Fruit fly (Drosophila melanogaster) whole organism, embryonic: Measurements from ENCODE around the gene Cht5.

Experiments used
- Atf6 ChIP-seq: fragments of 200-800 bp; sonication (Bioruptor generic); IDR thresholded peaks from 2 replicates; pipeline ENCODE4 v1.3.6; 2022; ENCODE audit warnings: missing biosample characterization, missing genetic modification characterization
- BEAF-32 ChIP-seq: fragments of 200-800 bp; sonication (Bioruptor generic); optimal IDR thresholded peaks from 3 replicates; lab custom pipeline; 2017; ENCODE audit warnings: missing biosample characterization, missing genetic modification characterization, mild to moderate bottlenecking, moderate library complexity, missing genetic modification reagents
- CG10147 ChIP-seq: fragments of 200-800 bp; sonication (Bioruptor generic); optimal IDR thresholded peaks from 2 replicates; lab custom pipeline; 2019; ENCODE audit warnings: missing biosample characterization, mild to moderate bottlenecking, missing genetic modification characterization, moderate library complexity
- CG10366 ChIP-seq: fragments of 200-800 bp; sonication (Bioruptor generic); IDR thresholded peaks from 2 replicates; pipeline ENCODE4 v1.3.6; 2022; ENCODE audit warnings: missing biosample characterization, missing genetic modification characterization
- CG11723 ChIP-seq: fragments of 200-800 bp; sonication (Bioruptor generic); optimal IDR thresholded peaks from 2 replicates; lab custom pipeline; 2017; ENCODE audit warnings: missing biosample characterization, mild to moderate bottlenecking, missing genetic modification characterization
- CG12299 ChIP-seq: fragments of 200-800 bp; sonication (Bioruptor generic); optimal IDR thresholded peaks from 2 replicates; lab custom pipeline; 2018; ENCODE audit warnings: missing biosample characterization, mild to moderate bottlenecking, missing genetic modification characterization
- CG12659 ChIP-seq: fragments of 200-800 bp; sonication (Bioruptor generic); optimal IDR thresholded peaks from 3 replicates; lab custom pipeline; 2017; ENCODE audit warnings: mild to moderate bottlenecking, missing biosample characterization, missing genetic modification reagents, missing genetic modification characterization
- CG14667 ChIP-seq: fragments of 200-800 bp; sonication (Bioruptor generic); IDR thresholded peaks from 2 replicates; pipeline ENCODE4 v1.3.6; 2022; ENCODE audit warnings: missing biosample characterization, missing genetic modification characterization
- CG15011 ChIP-seq: fragments of 200-800 bp; sonication (Bioruptor generic); optimal IDR thresholded peaks from 3 replicates; lab custom pipeline; 2018; ENCODE audit warnings: missing biosample characterization, mild to moderate bottlenecking, missing genetic modification characterization
- CG15073 ChIP-seq: fragments of 200-800 bp; sonication (Bioruptor generic); optimal IDR thresholded peaks from 2 replicates; lab custom pipeline; 2016; ENCODE audit warnings: missing biosample characterization, missing genetic modification characterization
- CG17829 ChIP-seq: fragments of 200-800 bp; optimal IDR thresholded peaks from 2 replicates; lab custom pipeline; 2019; ENCODE audit warnings: missing biosample characterization, mild to moderate bottlenecking, missing genetic modification characterization, moderate library complexity
- CG1832 ChIP-seq: fragments of 200-800 bp; sonication (Bioruptor generic); optimal IDR thresholded peaks from 2 replicates; lab custom pipeline; 2017; ENCODE audit warnings: missing biosample characterization, mild to moderate bottlenecking, missing genetic modification characterization, inconsistent platforms
- CG31224 ChIP-seq: fragments of 200-800 bp; sonication (Bioruptor generic); IDR thresholded peaks from 2 replicates; pipeline ENCODE4 v1.3.6; 2022; ENCODE audit warnings: missing biosample characterization, missing genetic modification characterization
- CG34224 ChIP-seq: fragments of 200-800 bp; sonication (Bioruptor generic); IDR thresholded peaks from 3 replicates; pipeline ENCODE4 v1.3.6; 2022; ENCODE audit warnings: missing biosample characterization, missing genetic modification characterization; ENCODE audit not compliant: partially characterized antibody
- CG4404 ChIP-seq: fragments of 200-800 bp; sonication (Bioruptor generic); IDR thresholded peaks from 2 replicates; pipeline ENCODE4 v1.3.6; 2022; ENCODE audit warnings: missing biosample characterization, missing genetic modification characterization
- CG7928 ChIP-seq: fragments of 200-800 bp; sonication (Bioruptor generic); optimal IDR thresholded peaks from 2 replicates; lab custom pipeline; 2017; ENCODE audit warnings: missing biosample characterization, mild to moderate bottlenecking, missing genetic modification characterization
- CkIIα-i1 ChIP-seq: fragments of 200-800 bp; sonication (Bioruptor generic); IDR thresholded peaks from 2 replicates; pipeline ENCODE4 v1.3.6; 2022; ENCODE audit warnings: missing biosample characterization, missing genetic modification characterization
- CoRest ChIP-seq: fragments of 200-800 bp; sonication (Bioruptor generic); optimal IDR thresholded peaks from 3 replicates; lab custom pipeline; 2018; ENCODE audit warnings: missing biosample characterization, mild to moderate bottlenecking, missing genetic modification characterization, moderate library complexity
- Doc3 ChIP-seq: fragments of 200-800 bp; sonication (Bioruptor generic); IDR thresholded peaks from 3 replicates; pipeline ENCODE4 v1.3.6; 2022; ENCODE audit warnings: missing biosample characterization, missing genetic modification characterization; ENCODE audit not compliant: partially characterized antibody
- E2f1 ChIP-seq: fragments of 200-800 bp; sonication (Bioruptor generic); IDR thresholded peaks from 2 replicates; pipeline ENCODE4 v1.3.6; 2022; ENCODE audit warnings: missing biosample characterization, missing genetic modification characterization
- GATAe ChIP-seq: fragments of 200-800 bp; sonication (Bioruptor generic); conservative IDR thresholded peaks from 2 replicates; pipeline ENCODE4 v1.3.6; 2022; ENCODE audit warnings: missing biosample characterization, missing genetic modification characterization
- Hr51 ChIP-seq, 2 experiments: fragments of 200-800 bp; sonication (Bioruptor generic); optimal IDR thresholded peaks; 2 replicates in 1 of 2; 3 replicates in 1 of 2; lab custom pipeline; 2016 to 2018; ENCODE audit warnings: missing biosample characterization in 2 of 2, missing genetic modification characterization in 2 of 2, mild to moderate bottlenecking in 1 of 2, moderate library complexity in 1 of 2
- Kr ChIP-seq: fragments of 200-800 bp; sonication (Bioruptor generic); optimal IDR thresholded peaks from 2 replicates; lab custom pipeline; 2017; ENCODE audit warnings: missing biosample characterization, mild to moderate bottlenecking, missing genetic modification characterization
- Mad ChIP-seq: fragments of 200-800 bp; sonication (Bioruptor generic); optimal IDR thresholded peaks from 2 replicates; lab custom pipeline; 2016; ENCODE audit warnings: missing biosample characterization, missing genetic modification characterization
- NC2β ChIP-seq: fragments of 200-800 bp; sonication (Bioruptor generic); optimal IDR thresholded peaks from 2 replicates; lab custom pipeline; 2016; ENCODE audit warnings: missing biosample characterization, missing genetic modification characterization
- NfI ChIP-seq: fragments of 200-800 bp; sonication (Bioruptor generic); optimal IDR thresholded peaks from 3 replicates; lab custom pipeline; 2018; ENCODE audit warnings: missing biosample characterization, mild to moderate bottlenecking, missing genetic modification characterization, moderate library complexity
- Oaz ChIP-seq: fragments of 200-800 bp; sonication (Bioruptor generic); IDR thresholded peaks from 2 replicates; pipeline ENCODE4 v1.3.6; 2022; ENCODE audit warnings: missing biosample characterization, missing genetic modification characterization
- Ptx1 ChIP-seq: fragments of 200-800 bp; sonication (Bioruptor generic); IDR thresholded peaks from 2 replicates; pipeline ENCODE4 v1.3.6; 2022; ENCODE audit warnings: missing biosample characterization, missing genetic modification characterization
- Six4 ChIP-seq: fragments of 200-800 bp; sonication (Bioruptor generic); optimal IDR thresholded peaks from 2 replicates; lab custom pipeline; 2016; ENCODE audit warnings: missing biosample characterization, missing genetic modification characterization
- abd-A ChIP-seq: fragments of 200-800 bp; sonication (Bioruptor generic); optimal IDR thresholded peaks from 3 replicates; lab custom pipeline; 2019; ENCODE audit warnings: missing biosample characterization, mild to moderate bottlenecking, missing genetic modification characterization, moderate library complexity
- ato ChIP-seq: fragments of 200-800 bp; sonication (Bioruptor generic); IDR thresholded peaks from 2 replicates; pipeline ENCODE4 v1.3.6; 2022; ENCODE audit warnings: missing biosample characterization, missing genetic modification characterization; ENCODE audit not compliant: partially characterized antibody
- bowl ChIP-seq: fragments of 200-800 bp; sonication (Bioruptor generic); IDR thresholded peaks from 2 replicates; pipeline ENCODE4 v1.3.6; 2022; ENCODE audit warnings: missing biosample characterization, missing genetic modification characterization
- cato ChIP-seq: fragments of 200-800 bp; sonication (Bioruptor generic); optimal IDR thresholded peaks from 2 replicates; lab custom pipeline; 2016; ENCODE audit warnings: missing biosample characterization, missing genetic modification characterization, borderline replicate concordance
- chm ChIP-seq: fragments of 200-800 bp; sonication (Bioruptor generic); IDR thresholded peaks from 2 replicates; pipeline ENCODE4 v1.3.6; 2022; ENCODE audit warnings: missing biosample characterization, missing genetic modification characterization
- crp ChIP-seq, 2 experiments: fragments of 200-800 bp; sonication (Bioruptor generic); optimal IDR thresholded peaks; 2 replicates in 1 of 2; 3 replicates in 1 of 2; lab custom pipeline; 2017; ENCODE audit warnings: missing biosample characterization in 2 of 2, missing genetic modification characterization in 2 of 2, mild to moderate bottlenecking in 1 of 2, moderate library complexity in 1 of 2
- danr ChIP-seq: fragments of 200-800 bp; sonication (Bioruptor generic); IDR thresholded peaks from 2 replicates; pipeline ENCODE4 v1.3.6; 2022; ENCODE audit warnings: missing biosample characterization, missing genetic modification characterization
- disco-r ChIP-seq: fragments of 200-800 bp; sonication (Bioruptor generic); optimal IDR thresholded peaks from 2 replicates; lab custom pipeline; 2016; ENCODE audit warnings: missing biosample characterization, missing genetic modification characterization
- esg ChIP-seq: fragments of 200-800 bp; sonication (Bioruptor generic); conservative IDR thresholded peaks from 2 replicates; pipeline ENCODE4 v1.3.6; 2022; ENCODE audit warnings: missing biosample characterization, missing genetic modification characterization
- fd96Cb ChIP-seq: fragments of 200-800 bp; sonication (Bioruptor generic); optimal IDR thresholded peaks from 2 replicates; lab custom pipeline; 2018; ENCODE audit warnings: missing biosample characterization, mild to moderate bottlenecking, missing genetic modification characterization, moderate library complexity
- klu ChIP-seq: fragments of 200-800 bp; sonication (Bioruptor generic); IDR thresholded peaks from 2 replicates; pipeline ENCODE4 v1.3.6; 2022; ENCODE audit warnings: missing biosample characterization, missing genetic modification characterization
- kni ChIP-seq: fragments of 200-800 bp; sonication (Bioruptor generic); optimal IDR thresholded peaks from 3 replicates; lab custom pipeline; 2017; ENCODE audit warnings: mild to moderate bottlenecking, missing biosample characterization, missing genetic modification reagents, missing genetic modification characterization
- lmd ChIP-seq: fragments of 200-800 bp; sonication (Bioruptor generic); IDR thresholded peaks from 2 replicates; pipeline ENCODE4 v1.3.6; 2022; ENCODE audit warnings: missing biosample characterization, missing genetic modification characterization
- lola ChIP-seq, 3 experiments: fragments of >200 bp in 2 of 3; fragments of 200-800 bp in 1 of 3; sonication (Bioruptor generic) in 1 of 3; optimal IDR thresholded peaks; 2 replicates each; lab custom pipeline; 2017 to 2019; ENCODE audit warnings: missing biosample characterization in 3 of 3, missing genetic modification characterization in 3 of 3, mild to moderate bottlenecking in 1 of 3, moderate library complexity in 1 of 3
- odd ChIP-seq: fragments of 200-800 bp; sonication (Bioruptor generic); optimal IDR thresholded peaks from 2 replicates; lab custom pipeline; 2017; ENCODE audit warnings: missing biosample characterization, mild to moderate bottlenecking, missing genetic modification characterization
- ranshi ChIP-seq: fragments of 200-800 bp; sonication (Bioruptor generic); IDR thresholded peaks from 2 replicates; pipeline ENCODE4 v1.3.6; 2022; ENCODE audit warnings: missing biosample characterization, missing genetic modification characterization
- seq ChIP-seq: fragments of 200-800 bp; sonication (Bioruptor generic); IDR thresholded peaks from 2 replicates; pipeline ENCODE4 v1.3.6; 2022; ENCODE audit warnings: missing biosample characterization, missing genetic modification characterization
- sob ChIP-seq: fragments of 200-800 bp; sonication (Bioruptor generic); IDR thresholded peaks from 2 replicates; pipeline ENCODE4 v1.3.6; 2022; ENCODE audit warnings: missing biosample characterization, missing genetic modification characterization
- tgo ChIP-seq: fragments of 200-800 bp; sonication (Bioruptor generic); IDR thresholded peaks from 3 replicates; pipeline ENCODE4 v1.3.6; 2022; ENCODE audit warnings: missing biosample characterization, missing genetic modification characterization
- toy ChIP-seq: fragments of 200-800 bp; sonication (Bioruptor generic); IDR thresholded peaks from 2 replicates; pipeline ENCODE4 v1.3.6; 2022; ENCODE audit warnings: missing biosample characterization, missing genetic modification characterization
- ttk ChIP-seq: fragments of 200-800 bp; sonication (Bioruptor generic); IDR thresholded peaks from 2 replicates; pipeline ENCODE4 v2.1.2; 2022; ENCODE audit warnings: missing biosample characterization, missing genetic modification characterization
- yki ChIP-seq: fragments of >200 bp; optimal IDR thresholded peaks from 3 replicates; lab custom pipeline; 2018

Gene Cht5

DNA sequence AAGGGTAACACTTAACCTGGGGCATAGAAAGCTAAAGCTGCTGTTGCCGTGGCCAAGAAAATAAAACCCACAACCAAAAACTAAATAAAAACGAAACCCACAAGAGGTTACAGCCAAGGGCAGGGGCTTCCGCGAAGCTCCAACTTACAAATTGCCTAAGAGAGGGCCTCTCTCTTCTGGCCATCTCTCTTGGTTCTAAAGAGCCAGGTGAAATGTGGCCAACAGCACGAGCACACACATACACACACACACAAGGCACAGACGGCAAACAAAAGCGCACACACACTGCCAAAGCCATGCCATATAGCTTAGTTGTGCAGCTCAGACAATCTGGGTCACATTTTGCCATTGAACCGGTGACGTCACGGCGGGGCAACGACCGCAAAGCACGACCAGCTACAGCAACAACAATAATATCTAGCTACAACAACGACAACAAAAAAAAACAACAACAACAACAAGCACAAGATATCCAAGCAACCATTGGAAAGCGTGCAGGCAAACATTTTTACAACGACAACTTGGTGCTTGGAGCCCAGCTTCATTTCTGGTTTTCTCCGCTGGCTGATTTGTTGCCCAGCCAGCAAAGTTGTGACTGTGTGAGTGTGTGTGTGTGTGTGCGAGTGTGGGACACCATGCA, 29.4 kb downstream of the Cht5 start (continued):
- no peak for TF ChIP-seq BEAF-32 (GFP tag; lab: Kevin White, UChicago)
- no peak for TF ChIP-seq CG4404 (GFP tag; lab: Robert Waterston, UW)
- TF ChIP-seq abd-A (tag; lab: Kevin White, UChicago), result peak; percentile 54
- no peak for TF ChIP-seq fd96Cb
- no peak for TF ChIP-seq CG7928 (GFP tag; lab: Kevin White, UChicago)
- no peak for TF ChIP-seq GATAe (GFP tag; lab: Robert Waterston, UW)
- no peak for TF ChIP-seq E2f1
- TF ChIP-seq Mad, result no peak
- TF ChIP-seq CoRest, result no peak
- TF ChIP-seq CkIIα-i1 (GFP tag; lab: Robert Waterston, UW), result no peak
- TF ChIP-seq crp (GFP tag; optimal IDR thresholded peaks at IDR 0.05; lab: Kevin White, UChicago), result no peak
- TF ChIP-seq Oaz (GFP tag; lab: Robert Waterston, UW), result no peak
- no peak for TF ChIP-seq ttk (GFP tag; lab: Robert Waterston, UW)
- no peak for TF ChIP-seq disco-r (GFP tag; lab: Kevin White, UChicago)
- TF ChIP-seq CG17829, result no peak
- TF ChIP-seq CG14667 (GFP tag; lab: Robert Waterston, UW), result no peak
- TF ChIP-seq klu, result no peak
- TF ChIP-seq CG15011 (GFP tag; lab: Kevin White, UChicago), result no peak
- no peak for TF ChIP-seq Hr51 (GFP tag; optimal IDR thresholded peaks at IDR 0.05; lab: Kevin White, UChicago)
- peak; percentile 72 for TF ChIP-seq kni (GFP tag; lab: Kevin White, UChicago)
- TF ChIP-seq lmd, result no peak
- no peak for TF ChIP-seq ato (GFP tag; lab: Robert Waterston, UW)
- no peak for TF ChIP-seq ranshi (GFP tag; lab: Robert Waterston, UW)
- TF ChIP-seq lola (GFP tag; optimal IDR thresholded peaks at IDR 0.05; lab: Kevin White, UChicago), result no peak
- TF ChIP-seq bowl, result no peak
- no peak for TF ChIP-seq CG11723
- TF ChIP-seq NfI (GFP tag; lab: Kevin White, UChicago), result no peak
- TF ChIP-seq CG10147 (GFP tag; lab: Kevin White, UChicago), result no peak
- no peak for TF ChIP-seq cato (GFP tag; lab: Kevin White, UChicago)
- no peak for TF ChIP-seq odd (GFP tag; lab: Kevin White, UChicago)
- TF ChIP-seq Atf6 (GFP tag; lab: Robert Waterston, UW), result no peak
- no peak for TF ChIP-seq tgo (GFP tag; lab: Robert Waterston, UW)
- peak; percentile 55 for TF ChIP-seq CG31224 (GFP tag; lab: Robert Waterston, UW)
- TF ChIP-seq seq (GFP tag; lab: Robert Waterston, UW), result no peak
- no peak for TF ChIP-seq CG1832 (GFP tag; lab: Kevin White, UChicago)
- no peak for TF ChIP-seq CG15073 (GFP tag; lab: Kevin White, UChicago)
- TF ChIP-seq NC2β (GFP tag; lab: Kevin White, UChicago), result no peak
- TF ChIP-seq danr (GFP tag; lab: Robert Waterston, UW), result no peak
- TF ChIP-seq Ptx1, result no peak
- TF ChIP-seq yki (lab: Kevin White, UChicago), result no peak
- no peak for TF ChIP-seq toy (GFP tag; lab: Robert Waterston, UW)
- no peak for TF ChIP-seq Doc3 (GFP tag; lab: Robert Waterston, UW)
- TF ChIP-seq sob (GFP tag; lab: Robert Waterston, UW), result no peak
- TF ChIP-seq esg (GFP tag; lab: Robert Waterston, UW), result no peak
- TF ChIP-seq Six4 (GFP tag; lab: Kevin White, UChicago), result no peak
- no peak for TF ChIP-seq CG10366 (GFP tag; lab: Robert Waterston, UW)
- no peak for TF ChIP-seq CG34224 (GFP tag; lab: Robert Waterston, UW)
- TF ChIP-seq CG12659, result no peak
- no peak for TF ChIP-seq chm (GFP tag; lab: Robert Waterston, UW)
- no peak for TF ChIP-seq Kr (GFP tag; lab: Kevin White, UChicago)
- no peak for TF ChIP-seq CG12299 (tag; lab: Kevin White, UChicago)
